Fruit fly (Drosophila melanogaster) whole organism, wandering third instar larva: ENCODE measurements around the gene Uqcc1.

Experiments used
- Abd-B ChIP-seq: fragments of >200 bp; optimal IDR thresholded peaks from 2 replicates; lab custom pipeline; 2017; ENCODE audit warnings: missing biosample characterization, missing genetic modification characterization
- GATAd ChIP-seq: sonication (Bioruptor generic); optimal IDR thresholded peaks from 2 replicates; lab custom pipeline; 2016; ENCODE audit warnings: missing biosample characterization, missing genetic modification characterization
- Hr78 ChIP-seq: fragments of >200 bp; optimal IDR thresholded peaks from 2 replicates; lab custom pipeline; 2017; ENCODE audit warnings: missing biosample characterization, missing genetic modification characterization
- Vsx2 ChIP-seq: fragments of 200-300, 225-300 bp; sonication (Bioruptor generic); optimal IDR thresholded peaks from 2 replicates; lab custom pipeline; 2018; ENCODE audit warnings: missing biosample characterization, missing genetic modification characterization; ENCODE audit not compliant: partially characterized antibody
- h ChIP-seq: fragments of 200-800 bp; sonication (Bioruptor generic); optimal IDR thresholded peaks from 3 replicates; lab custom pipeline; 2016; ENCODE audit warnings: missing biosample characterization, mild to moderate bottlenecking, missing genetic modification characterization
- sage ChIP-seq: fragments of 200-800 bp; sonication (Bioruptor generic); optimal IDR thresholded peaks from 2 replicates; lab custom pipeline; 2016; ENCODE audit warnings: missing biosample characterization, mild to moderate bottlenecking, missing genetic modification characterization

DNA sequence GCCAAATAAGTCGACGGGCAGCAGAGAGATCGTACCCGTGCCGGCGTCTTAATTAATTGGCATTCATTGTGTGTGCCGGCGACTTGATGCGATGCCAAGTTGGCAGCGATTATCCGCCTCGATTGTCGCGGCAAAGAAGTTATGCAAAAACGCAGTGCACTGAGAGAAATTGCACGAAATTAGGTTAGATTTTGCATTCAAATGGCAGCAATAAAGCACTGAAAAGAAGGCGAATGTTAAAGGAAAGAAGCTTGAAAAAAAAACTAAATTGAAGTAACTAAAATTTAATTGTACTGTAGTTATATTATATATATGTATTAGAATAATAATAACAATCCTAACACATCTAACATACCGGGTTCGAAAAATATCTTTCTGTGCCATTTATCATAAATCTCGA is 45.2 kb upstream of the Uqcc1 start:
- TF ChIP-seq GATAd (GFP tag; lab: Kevin White, UChicago) = no peak
- TF ChIP-seq h (GFP tag; lab: Kevin White, UChicago) = no peak
- TF ChIP-seq Hr78 (GFP tag; lab: Kevin White, UChicago) = no peak
- no peak for TF ChIP-seq Abd-B (GFP tag; lab: Kevin White, UChicago)
- TF ChIP-seq Vsx2 (GFP tag; lab: Kevin White, UChicago) = no peak
- no peak for TF ChIP-seq sage (GFP tag; lab: Kevin White, UChicago)
